Fruit fly (Drosophila melanogaster) whole organism, embryonic: Measurements from ENCODE around the gene bin.

ENCODE experiments used
- Abd-B ChIP-seq: fragments of 200-800 bp; sonication (Bioruptor generic); optimal IDR thresholded peaks from 2 replicates; lab custom pipeline; 2018; ENCODE audit warnings: missing biosample characterization, mild to moderate bottlenecking, missing genetic modification characterization, moderate library complexity
- Ada2b ChIP-seq: fragments of 200-800 bp; sonication (Bioruptor generic); IDR thresholded peaks from 2 replicates; pipeline ENCODE4 v1.3.6; 2022; ENCODE audit warnings: missing biosample characterization, missing genetic modification characterization
- Aef1 ChIP-seq: fragments of 200-800 bp; sonication (Bioruptor generic); IDR thresholded peaks from 3 replicates; pipeline ENCODE4 v1.3.6; 2022; ENCODE audit warnings: missing biosample characterization, missing genetic modification characterization
- CG10366 ChIP-seq: fragments of 200-800 bp; sonication (Bioruptor generic); IDR thresholded peaks from 2 replicates; pipeline ENCODE4 v1.3.6; 2022; ENCODE audit warnings: missing biosample characterization, missing genetic modification characterization
- CG11456 ChIP-seq: fragments of 200-800 bp; sonication (Bioruptor generic); IDR thresholded peaks from 3 replicates; pipeline ENCODE4 v1.3.6; 2022; ENCODE audit warnings: missing biosample characterization, missing genetic modification characterization
- CG11695 ChIP-seq: fragments of 200-800 bp; sonication (Bioruptor generic); IDR thresholded peaks from 3 replicates; pipeline ENCODE4 v1.3.6; 2022; ENCODE audit warnings: missing biosample characterization, missing genetic modification characterization
- CG12659 ChIP-seq: fragments of 200-800 bp; sonication (Bioruptor generic); optimal IDR thresholded peaks from 3 replicates; lab custom pipeline; 2017; ENCODE audit warnings: mild to moderate bottlenecking, missing biosample characterization, missing genetic modification reagents, missing genetic modification characterization
- CG17829 ChIP-seq: fragments of 200-800 bp; optimal IDR thresholded peaks from 2 replicates; lab custom pipeline; 2019; ENCODE audit warnings: missing biosample characterization, mild to moderate bottlenecking, missing genetic modification characterization, moderate library complexity
- CG2120 ChIP-seq: fragments of 200-800 bp; sonication (Bioruptor generic); optimal IDR thresholded peaks from 3 replicates; lab custom pipeline; 2016; ENCODE audit warnings: missing biosample characterization, missing genetic modification characterization
- CG2889 ChIP-seq: fragments of 200-800 bp; sonication (Bioruptor generic); IDR thresholded peaks from 3 replicates; pipeline ENCODE4 v1.3.6; 2022; ENCODE audit warnings: missing biosample characterization, missing genetic modification characterization
- CG30431 ChIP-seq: fragments of 200-800 bp; sonication (Bioruptor generic); optimal IDR thresholded peaks from 2 replicates; lab custom pipeline; 2017; ENCODE audit warnings: missing biosample characterization, missing genetic modification characterization
- CG31388 ChIP-seq: fragments of 200-800 bp; sonication (Bioruptor generic); optimal IDR thresholded peaks from 2 replicates; lab custom pipeline; 2016; ENCODE audit warnings: missing biosample characterization, missing genetic modification characterization
- CG32772 ChIP-seq: fragments of 200-800 bp; sonication (Bioruptor generic); IDR thresholded peaks from 2 replicates; pipeline ENCODE4 v1.3.6; 2022; ENCODE audit warnings: missing biosample characterization, missing genetic modification characterization
- CG33557 ChIP-seq: fragments of 200-800 bp; sonication (Bioruptor generic); optimal IDR thresholded peaks from 2 replicates; lab custom pipeline; 2019; ENCODE audit warnings: missing biosample characterization, mild to moderate bottlenecking, missing genetic modification characterization, moderate library complexity
- CG34376 ChIP-seq: fragments of 200-800 bp; sonication (Bioruptor generic); optimal IDR thresholded peaks from 2 replicates; lab custom pipeline; 2018; ENCODE audit warnings: missing biosample characterization, mild to moderate bottlenecking, missing genetic modification characterization
- CG3995 ChIP-seq: fragments of 200-800 bp; sonication (Bioruptor generic); optimal IDR thresholded peaks from 3 replicates; lab custom pipeline; 2016; ENCODE audit warnings: missing biosample characterization, missing genetic modification characterization
- CG6765 ChIP-seq: fragments of 200-800 bp; sonication (Bioruptor generic); optimal IDR thresholded peaks from 3 replicates; lab custom pipeline; 2017; ENCODE audit warnings: missing biosample characterization, mild to moderate bottlenecking, missing genetic modification characterization
- CG8924 ChIP-seq: fragments of 200-800 bp; optimal IDR thresholded peaks from 3 replicates; lab custom pipeline; 2019; ENCODE audit warnings: missing biosample characterization, mild to moderate bottlenecking, missing genetic modification characterization, moderate library complexity
- CG9437 ChIP-seq: fragments of 200-800 bp; sonication (Bioruptor generic); optimal IDR thresholded peaks from 2 replicates; lab custom pipeline; 2018; ENCODE audit warnings: missing biosample characterization, mild to moderate bottlenecking, missing genetic modification characterization
- Camta ChIP-seq: fragments of 200-800 bp; sonication (Bioruptor generic); optimal IDR thresholded peaks from 2 replicates; lab custom pipeline; 2016; ENCODE audit warnings: missing biosample characterization, missing genetic modification characterization
- Chrac-16 ChIP-seq: fragments of 200-800 bp; sonication (Bioruptor generic); optimal IDR thresholded peaks from 3 replicates; lab custom pipeline; 2016; ENCODE audit warnings: missing biosample characterization, missing genetic modification characterization
- CoRest ChIP-seq: fragments of 200-800 bp; sonication (Bioruptor generic); optimal IDR thresholded peaks from 3 replicates; lab custom pipeline; 2018; ENCODE audit warnings: missing biosample characterization, mild to moderate bottlenecking, missing genetic modification characterization, moderate library complexity
- Fer2 ChIP-seq: fragments of 200-800 bp; sonication (Bioruptor generic); optimal IDR thresholded peaks from 2 replicates; lab custom pipeline; 2018; ENCODE audit warnings: missing biosample characterization, mild to moderate bottlenecking, missing genetic modification characterization, moderate library complexity
- Fer3 ChIP-seq: fragments of 200-800 bp; sonication (Bioruptor generic); optimal IDR thresholded peaks from 2 replicates; lab custom pipeline; 2018; ENCODE audit warnings: missing biosample characterization, mild to moderate bottlenecking, missing genetic modification characterization, moderate library complexity
- Med ChIP-seq: fragments of 200-800 bp; sonication (Bioruptor generic); peaks from one replicate; lab custom pipeline; 2016; ENCODE audit warnings: missing biosample characterization, missing genetic modification characterization, mild to moderate bottlenecking, inconsistent platforms, moderate library complexity
- NC2β ChIP-seq: fragments of 200-800 bp; sonication (Bioruptor generic); optimal IDR thresholded peaks from 2 replicates; lab custom pipeline; 2016; ENCODE audit warnings: missing biosample characterization, missing genetic modification characterization
- Optix ChIP-seq: fragments of 200-800 bp; sonication (Bioruptor generic); IDR thresholded peaks from 3 replicates; pipeline ENCODE4 v1.3.6; 2022; ENCODE audit warnings: missing biosample characterization, missing genetic modification characterization
- PHDP ChIP-seq: fragments of 200-800 bp; sonication (Bioruptor generic); optimal IDR thresholded peaks from 3 replicates; lab custom pipeline; 2018; ENCODE audit warnings: missing biosample characterization, mild to moderate bottlenecking, missing genetic modification characterization, moderate library complexity
- Sin3A ChIP-seq: fragments of >200 bp; optimal IDR thresholded peaks from 2 replicates; lab custom pipeline; 2018
- Ssrp ChIP-seq: fragments of 200-800 bp; sonication (Bioruptor generic); optimal IDR thresholded peaks from 2 replicates; lab custom pipeline; 2018; ENCODE audit warnings: missing biosample characterization, mild to moderate bottlenecking, missing genetic modification characterization, moderate library complexity
- Trl ChIP-seq, 3 experiments: fragments of >200 bp in 2 of 3; fragments of 200-800 bp in 1 of 3; sonication (Bioruptor generic) in 1 of 3; optimal IDR thresholded peaks; 2 replicates in 1 of 3; 3 replicates in 2 of 3; lab custom pipeline; 2016 to 2017; ENCODE audit warnings: missing biosample characterization in 1 of 3, missing genetic modification characterization in 1 of 3
- amos ChIP-seq: fragments of 200-800 bp; sonication (Bioruptor generic); IDR thresholded peaks from 2 replicates; pipeline ENCODE4 v1.3.6; 2022; ENCODE audit warnings: missing biosample characterization, missing genetic modification characterization; ENCODE audit not compliant: partially characterized antibody
- bcd ChIP-seq: fragments of 200-800 bp; sonication (Bioruptor generic); optimal IDR thresholded peaks from 2 replicates; lab custom pipeline; 2017; ENCODE audit warnings: missing biosample characterization, mild to moderate bottlenecking, missing genetic modification characterization
- corto ChIP-seq: fragments of 200-800 bp; sonication (Bioruptor generic); optimal IDR thresholded peaks from 2 replicates; lab custom pipeline; 2016; ENCODE audit warnings: missing biosample characterization, mild to moderate bottlenecking, missing genetic modification characterization, moderate library complexity
- inv ChIP-seq: fragments of 200-800 bp; sonication (Bioruptor generic); IDR thresholded peaks from 2 replicates; pipeline ENCODE4 v1.3.6; 2022; ENCODE audit warnings: missing biosample characterization, missing genetic modification characterization; ENCODE audit not compliant: partially characterized antibody
- jing ChIP-seq: fragments of 200-800 bp; sonication (Bioruptor generic); optimal IDR thresholded peaks from 2 replicates; lab custom pipeline; 2018; ENCODE audit warnings: missing biosample characterization, mild to moderate bottlenecking, missing genetic modification characterization
- kah ChIP-seq: fragments of 200-800 bp; sonication (Bioruptor generic); optimal IDR thresholded peaks from 2 replicates; lab custom pipeline; 2018; ENCODE audit warnings: missing biosample characterization, mild to moderate bottlenecking, missing genetic modification characterization
- kni ChIP-seq: fragments of 200-800 bp; sonication (Bioruptor generic); optimal IDR thresholded peaks from 3 replicates; lab custom pipeline; 2017; ENCODE audit warnings: mild to moderate bottlenecking, missing biosample characterization, missing genetic modification reagents, missing genetic modification characterization
- oc ChIP-seq: fragments of 200-800 bp; sonication (Bioruptor generic); optimal IDR thresholded peaks from 2 replicates; lab custom pipeline; 2018; ENCODE audit warnings: missing biosample characterization, mild to moderate bottlenecking, missing genetic modification characterization, moderate library complexity
- pho ChIP-seq: fragments of 200-800 bp; sonication (Bioruptor generic); optimal IDR thresholded peaks from 2 replicates; lab custom pipeline; 2016; ENCODE audit warnings: missing biosample characterization, missing genetic modification characterization
- salm ChIP-seq: fragments of 200-800 bp; sonication (Bioruptor generic); optimal IDR thresholded peaks from 2 replicates; lab custom pipeline; 2018; ENCODE audit warnings: missing biosample characterization, mild to moderate bottlenecking, missing genetic modification characterization
- scrt ChIP-seq: fragments of 200-800 bp; sonication (Bioruptor generic); optimal IDR thresholded peaks from 2 replicates; lab custom pipeline; 2018; ENCODE audit warnings: missing biosample characterization, mild to moderate bottlenecking, missing genetic modification characterization, moderate library complexity
- sens ChIP-seq: fragments of 200-800 bp; sonication (Bioruptor generic); peaks from one replicate; lab custom pipeline; 2016; ENCODE audit warnings: missing biosample characterization, missing genetic modification characterization
- so ChIP-seq: fragments of 200-800 bp; sonication (Bioruptor generic); IDR thresholded peaks from 3 replicates; pipeline ENCODE4 v1.3.6; 2022; ENCODE audit warnings: missing biosample characterization, missing genetic modification characterization
- sr ChIP-seq: fragments of 200-800 bp; sonication (Bioruptor generic); IDR thresholded peaks from 3 replicates; pipeline ENCODE4 v1.3.6; 2022; ENCODE audit warnings: missing biosample characterization, missing genetic modification characterization
- ssp ChIP-seq: fragments of 200-800 bp; sonication (Bioruptor generic); IDR thresholded peaks from 2 replicates; pipeline ENCODE4 v1.3.6; 2022; ENCODE audit warnings: missing biosample characterization, missing genetic modification characterization
- stwl ChIP-seq: fragments of 200-800 bp; sonication (Bioruptor generic); optimal IDR thresholded peaks from 3 replicates; lab custom pipeline; 2018; ENCODE audit warnings: missing biosample characterization, mild to moderate bottlenecking, missing genetic modification characterization, moderate library complexity
- tll ChIP-seq, 2 experiments: fragments of 200-800 bp in 1 of 2; fragments of >200 bp in 1 of 2; sonication (Bioruptor generic) in 1 of 2; optimal IDR thresholded peaks; 2 replicates each; lab custom pipeline; 2017 to 2019; ENCODE audit warnings: missing biosample characterization in 2 of 2, missing genetic modification characterization in 2 of 2, mild to moderate bottlenecking in 1 of 2, moderate library complexity in 1 of 2
- vvl ChIP-seq: fragments of 200-800 bp; sonication (Bioruptor generic); IDR thresholded peaks from 2 replicates; pipeline ENCODE4 v1.3.6; 2022; ENCODE audit warnings: missing biosample characterization, missing genetic modification characterization
- wek ChIP-seq: fragments of 200-800 bp; sonication (Bioruptor generic); optimal IDR thresholded peaks from 3 replicates; lab custom pipeline; 2018; ENCODE audit warnings: missing biosample characterization, mild to moderate bottlenecking, missing genetic modification characterization, moderate library complexity
- zfh1 ChIP-seq: fragments of 200-800 bp; sonication (Bioruptor generic); IDR thresholded peaks from 3 replicates; pipeline ENCODE4 v1.3.6; 2022; ENCODE audit warnings: missing biosample characterization, missing genetic modification characterization

bin gene

dm6 chr3L:6998692-6999091 is 8.3 kb downstream of the bin start, which contains the start of gene Mp (continued):
- TF ChIP-seq CG34376 (GFP tag; lab: Kevin White, UChicago) (no peak), kni (GFP tag; lab: Kevin White, UChicago) (no peak), Aef1 (GFP tag; lab: Robert Waterston, UW) (no peak), Ada2b (GFP tag; lab: Robert Waterston, UW) (no peak), CoRest (tag; lab: Kevin White, UChicago) (no peak), CG8924 (tag; lab: Kevin White, UChicago) (no peak), salm (tag; lab: Kevin White, UChicago) (no peak), Sin3A (no peak), so (GFP tag; lab: Robert Waterston, UW) (no peak), sr (no peak), CG33557 (GFP tag; lab: Kevin White, UChicago) (no peak), bcd (GFP tag; lab: Kevin White, UChicago) (no peak), Med (GFP tag; lab: Kevin White, UChicago) (peak; percentile 79), Fer2 (tag; lab: Kevin White, UChicago) (no peak), inv (no peak), jing (GFP tag; lab: Kevin White, UChicago) (no peak), CG3995 (GFP tag; lab: Kevin White, UChicago) (no peak), amos (GFP tag; lab: Robert Waterston, UW) (no peak; the same call in 1 of the 2 replicates), pho (no peak), CG11695 (GFP tag; lab: Robert Waterston, UW) (peak; percentile 49; the same call in 1 of the 3 replicates), NC2β (GFP tag; lab: Kevin White, UChicago) (no peak), CG31388 (GFP tag; lab: Kevin White, UChicago) (no peak), scrt (GFP tag; lab: Kevin White, UChicago) (peak; percentile 18), CG30431 (GFP tag; lab: Kevin White, UChicago) (no peak), sens (GFP tag; lab: Kevin White, UChicago) (peak; percentile 70), wek (GFP tag; lab: Kevin White, UChicago) (no peak), Abd-B (no peak), Fer3 (tag; lab: Kevin White, UChicago) (no peak), ssp (GFP tag; lab: Robert Waterston, UW) (0 out of 2 replicates have a peak, but pooled peaks have one; percentile 6), Trl (optimal IDR thresholded peaks at IDR 0.05; lab: Kevin White, UChicago) (peak; percentile 0 to 2), Trl (GFP tag; optimal IDR thresholded peaks at IDR 0.05; lab: Kevin White, UChicago) (no peak), vvl (GFP tag; lab: Robert Waterston, UW) (peak; percentile 39), Camta (GFP tag; lab: Kevin White, UChicago) (no peak), CG32772 (GFP tag; lab: Robert Waterston, UW) (no peak), CG6765 (GFP tag; lab: Kevin White, UChicago) (no peak), CG17829 (tag; lab: Kevin White, UChicago) (no peak), Optix (no peak), oc (tag; lab: Kevin White, UChicago) (no peak), kah (GFP tag; lab: Kevin White, UChicago) (no peak), Chrac-16 (GFP tag; lab: Kevin White, UChicago) (no peak), CG9437 (GFP tag; lab: Kevin White, UChicago) (no peak), CG2889 (GFP tag; lab: Robert Waterston, UW) (no peak), corto (GFP tag; lab: Kevin White, UChicago) (no peak), CG12659 (no peak), zfh1 (GFP tag; lab: Robert Waterston, UW) (0 out of 3 replicates have a peak, but pooled peaks have one; percentile 8), CG11456 (GFP tag; lab: Robert Waterston, UW) (no peak), Ssrp (tag; lab: Kevin White, UChicago) (no peak), CG2120 (no peak), stwl (tag; lab: Kevin White, UChicago) (no peak), CG10366 (no peak), tll (GFP tag; optimal IDR thresholded peaks at IDR 0.05; lab: Kevin White, UChicago) (no peak), PHDP (tag; lab: Kevin White, UChicago) (peak; percentile 16)
